Fruit fly (Drosophila melanogaster): ENCODE measurements around the gene Eip74EF.

Eip74EF gene

dm6 chr3L:17608185-17609067 lies 10.7 kb downstream of the Eip74EF start (continued):
- TF ChIP-seq Nf-YC (tag; optimal IDR thresholded peaks at IDR 0.05) (no peak), CG10979 (tag; optimal IDR thresholded peaks at IDR 0.05) (peak; percentile 30), Dref (GFP tag; IDR thresholded peaks at IDR 0.05) (no peak), CG15601 (tag; optimal IDR thresholded peaks at IDR 0.05) (no peak), kay (GFP tag; optimal IDR thresholded peaks at IDR 0.05) (no peak), z (GFP tag; IDR thresholded peaks at IDR 0.05) (peak; percentile 91), YL-1 (GFP tag; optimal IDR thresholded peaks at IDR 0.05) (no peak), grau (tag; optimal IDR thresholded peaks at IDR 0.05) (no peak)

dm6 chr3L:17606629-17607287 lies 12.4 kb downstream of the Eip74EF start:
- TF ChIP-seq ftz-f1 (GFP tag; optimal IDR thresholded peaks at IDR 0.05) (peak; percentile 14), bsh (GFP tag; optimal IDR thresholded peaks at IDR 0.05) (peak in 1 of 2 experiments; percentile 27), HHEX (GFP tag; optimal IDR thresholded peaks at IDR 0.05) (no peak), lbe (GFP tag; optimal IDR thresholded peaks at IDR 0.05) (peak; percentile 45), chinmo (GFP tag; IDR thresholded peaks at IDR 0.05; ENCODE audit: partially characterized antibody) (peak; percentile 93; the same call in 3 of the 4 replicates), CG3163 (GFP tag; optimal IDR thresholded peaks at IDR 0.05) (peak; percentile 92), Drgx (GFP tag; IDR thresholded peaks at IDR 0.05) (peak; percentile 67), cg (GFP tag; optimal IDR thresholded peaks at IDR 0.05) (peak; percentile 90), sd (tag; optimal IDR thresholded peaks at IDR 0.05) (peak; percentile 16), CG1647 (GFP tag; optimal IDR thresholded peaks at IDR 0.05) (no peak), Trl (optimal IDR thresholded peaks at IDR 0.05) (peak; percentile 76 to 85), Trl (GFP tag; optimal IDR thresholded peaks at IDR 0.05) (no peak), sob (GFP tag; IDR thresholded peaks at IDR 0.05) (no peak), sqz (GFP tag; optimal IDR thresholded peaks at IDR 0.05) (peak; percentile 67), CG11504 (tag; optimal IDR thresholded peaks at IDR 0.05) (no peak), z (GFP tag; IDR thresholded peaks at IDR 0.05) (peak; percentile 73; the same call in 2 of the 3 replicates), Eip74EF (GFP tag; optimal IDR thresholded peaks at IDR 0.05) (peak in 1 of 2 experiments; percentile 98)

- no peak for TF ChIP-seq lbe (GFP tag; optimal IDR thresholded peaks at IDR 0.05)
- TF ChIP-seq tgo (GFP tag; IDR thresholded peaks at IDR 0.05): no peak
- no peak for TF ChIP-seq Doc2 (GFP tag; IDR thresholded peaks at IDR 0.05)
- no peak for TF ChIP-seq Sox102F (GFP tag; optimal IDR thresholded peaks at IDR 0.05)
- TF ChIP-seq crol (GFP tag; IDR thresholded peaks at IDR 0.05): peak; percentile 53; the same call in 1 of the 2 replicates
- no peak for TF ChIP-seq oc (tag; optimal IDR thresholded peaks at IDR 0.05)
- TF ChIP-seq CG1647 (GFP tag; optimal IDR thresholded peaks at IDR 0.05): no peak
- TF ChIP-seq CG4360 (GFP tag; IDR thresholded peaks at IDR 0.05): peak; percentile 14; the same call in 1 of the 2 replicates
- TF ChIP-seq CG13296 (GFP tag; optimal IDR thresholded peaks at IDR 0.05): no peak
- TF ChIP-seq CG14667 (GFP tag; IDR thresholded peaks at IDR 0.05): no peak
- no peak for TF ChIP-seq CG34224 (GFP tag; IDR thresholded peaks at IDR 0.05; ENCODE audit: partially characterized antibody)
- TF ChIP-seq CG7839 (tag; optimal IDR thresholded peaks at IDR 0.05): no peak
- no peak for TF ChIP-seq al (GFP tag; IDR thresholded peaks at IDR 0.05)
- no peak for TF ChIP-seq CG31388 (GFP tag; optimal IDR thresholded peaks at IDR 0.05)
- no peak for TF ChIP-seq Dip3 (GFP tag; optimal IDR thresholded peaks at IDR 0.05)
- 0 out of 2 replicates have a peak, but pooled peaks have one; percentile 22 for TF ChIP-seq dati (GFP tag; IDR thresholded peaks at IDR 0.05)
- TF ChIP-seq zen (tag; optimal IDR thresholded peaks at IDR 0.05): no peak
- no peak for TF ChIP-seq HLHmδ (GFP tag; optimal IDR thresholded peaks at IDR 0.05)
- TF ChIP-seq CG9609 (GFP tag; optimal IDR thresholded peaks at IDR 0.05): no peak
- peak; percentile 92 for TF ChIP-seq ftz-f1 (GFP tag; optimal IDR thresholded peaks at IDR 0.05)
- TF ChIP-seq CG10274 (GFP tag; optimal IDR thresholded peaks at IDR 0.05): peak; percentile 21
- no peak for TF ChIP-seq unpg (GFP tag; optimal IDR thresholded peaks at IDR 0.05)
- no peak for TF ChIP-seq CG7963 (GFP tag; IDR thresholded peaks at IDR 0.05; ENCODE audit: partially characterized antibody)
- TF ChIP-seq crc (GFP tag; optimal IDR thresholded peaks at IDR 0.05): no peak
Measured at dm6 chr3L:17604891-17605290, 14.2 kb downstream of the Eip74EF start.
